Fruit fly (Drosophila melanogaster): ENCODE measurements around the gene tow.

Gene tow

DNA sequence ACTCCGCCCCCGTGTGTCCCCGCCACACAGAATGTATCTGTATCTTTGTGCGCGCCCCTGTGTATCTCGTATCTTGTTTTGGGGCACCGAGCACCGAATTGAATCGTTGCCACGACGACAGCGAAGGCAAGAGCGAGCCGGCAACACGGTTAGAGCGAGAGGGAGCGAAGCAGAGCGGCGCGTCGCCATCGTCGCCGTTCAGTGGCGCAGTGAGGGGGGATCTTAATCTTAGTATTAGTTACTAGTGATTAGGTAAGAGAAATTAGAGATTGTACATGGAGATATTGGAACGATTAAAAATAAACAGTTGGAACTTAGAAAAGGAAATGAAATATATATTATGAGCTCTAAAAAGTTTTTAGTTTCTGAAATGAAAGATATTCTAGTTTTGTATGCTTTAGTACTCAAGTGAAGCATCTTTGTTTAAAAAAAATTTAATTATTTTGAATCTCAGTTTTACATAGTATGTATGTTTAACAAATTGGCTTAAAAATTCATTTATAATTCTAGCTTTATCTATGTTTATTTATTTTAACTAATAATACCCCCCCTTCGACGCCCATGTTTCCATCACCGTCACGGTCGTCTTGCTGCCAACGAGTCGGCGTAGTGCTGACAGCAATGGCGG is 46.4 kb downstream of the tow start (continued):
- TF ChIP-seq CG12104 (GFP tag; optimal IDR thresholded peaks at IDR 0.05) (peak; percentile 96), Adf1 (GFP tag; IDR thresholded peaks at IDR 0.05) (peak; percentile 79), nerfin-1 (tag; optimal IDR thresholded peaks at IDR 0.05) (peak; percentile 91), GATAe (GFP tag; conservative IDR thresholded peaks at IDR 0.05) (peak; percentile 58; the same call in 1 of the 2 replicates), CG3407 (GFP tag; optimal IDR thresholded peaks at IDR 0.05) (peak; percentile 84), BtbVII (GFP tag; optimal IDR thresholded peaks at IDR 0.05) (peak; percentile 94), gcm2 (GFP tag; optimal IDR thresholded peaks at IDR 0.05) (no peak), CG9876 (GFP tag; optimal IDR thresholded peaks at IDR 0.05) (peak; percentile 36), Hmx (GFP tag; optimal IDR thresholded peaks at IDR 0.05) (peak; percentile 80), Sox100B (GFP tag; optimal IDR thresholded peaks at IDR 0.05) (peak; percentile 99), Ravus (GFP tag; IDR thresholded peaks at IDR 0.05) (peak; percentile 15; the same call in 1 of the 2 replicates), hkb (optimal IDR thresholded peaks at IDR 0.05) (no peak), hkb (GFP tag; IDR thresholded peaks at IDR 0.05) (peak; percentile 83), CG13624 (GFP tag; optimal IDR thresholded peaks at IDR 0.05) (peak; percentile 78), CG43689 (GFP tag; IDR thresholded peaks at IDR 0.05) (no peak; the same call in 1 of the 2 replicates), CG11560 (tag; IDR thresholded peaks at IDR 0.05) (peak; percentile 73; the same call in 1 of the 3 replicates), zfh2 (GFP tag; optimal IDR thresholded peaks at IDR 0.05) (peak; percentile 64), CG12236 (GFP tag; optimal IDR thresholded peaks at IDR 0.05) (no peak), E2f2 (GFP tag; IDR thresholded peaks at IDR 0.05) (peak; percentile 63; the same call in 1 of the 2 replicates), CG4707 (GFP tag; optimal IDR thresholded peaks at IDR 0.05) (peak; percentile 33), chn (GFP tag; optimal IDR thresholded peaks at IDR 0.05) (peak; percentile 56), hb (GFP tag; IDR thresholded peaks at IDR 0.05; ENCODE audit: partially characterized antibody) (no peak), grn (GFP tag; optimal IDR thresholded peaks at IDR 0.05) (peak; percentile 28), CG13287 (GFP tag; IDR thresholded peaks at IDR 0.05; ENCODE audit: partially characterized antibody) (no peak; the same call in 1 of the 2 replicates), CG15696 (tag; optimal IDR thresholded peaks at IDR 0.05) (peak; percentile 92), CG16813 (GFP tag; IDR thresholded peaks at IDR 0.05; ENCODE audit: partially characterized antibody) (no peak), CG34422 (GFP tag; IDR thresholded peaks at IDR 0.05) (peak; percentile 84), CG1024 (GFP tag; IDR thresholded peaks at IDR 0.05) (peak; percentile 37), CG15011 (GFP tag; optimal IDR thresholded peaks at IDR 0.05) (peak; percentile 93), grau (tag; optimal IDR thresholded peaks at IDR 0.05) (peak; percentile 93), sisA (GFP tag; IDR thresholded peaks at IDR 0.05) (peak; percentile 86), CG6854 (GFP tag; optimal IDR thresholded peaks at IDR 0.05) (peak; percentile 89), HHEX (GFP tag; optimal IDR thresholded peaks at IDR 0.05) (peak; percentile 92), prd (optimal IDR thresholded peaks at IDR 0.05) (no peak), prd (GFP tag; IDR thresholded peaks at IDR 0.05) (peak; percentile 87), CG4404 (GFP tag; IDR thresholded peaks at IDR 0.05) (peak; percentile 85), Asciz (GFP tag; optimal IDR thresholded peaks at IDR 0.05) (peak; percentile 95), pan (optimal IDR thresholded peaks at IDR 0.05) (no peak), pan (GFP tag; optimal IDR thresholded peaks at IDR 0.05 in 1 of 2, IDR thresholded peaks at IDR 0.05 in 1 of 2) (peak in 1 of 2 experiments; percentile 85), fd3F (GFP tag; optimal IDR thresholded peaks at IDR 0.05) (peak; percentile 80), ewg (GFP tag; optimal IDR thresholded peaks at IDR 0.05) (peak; percentile 81), CG14050 (GFP tag; IDR thresholded peaks at IDR 0.05) (peak; percentile 54; the same call in 2 of the 3 replicates), CHES-1-like (GFP tag; optimal IDR thresholded peaks at IDR 0.05) (peak; percentile 27), eyg (GFP tag; optimal IDR thresholded peaks at IDR 0.05) (peak; percentile 51), rib (GFP tag; IDR thresholded peaks at IDR 0.05) (0 out of 2 replicates have a peak, but pooled peaks have one; percentile 58), CG3726 (GFP tag; IDR thresholded peaks at IDR 0.05) (peak; percentile 82; the same call in 2 of the 3 replicates), Hr51 (GFP tag; optimal IDR thresholded peaks at IDR 0.05) (peak; percentile 49 to 94), Hey (tag; optimal IDR thresholded peaks at IDR 0.05) (no peak), ash1 (GFP tag; optimal IDR thresholded peaks at IDR 0.05) (no peak), Sox102F (GFP tag; optimal IDR thresholded peaks at IDR 0.05) (peak; percentile 90)
